Worm (Caenorhabditis elegans): ENCODE results near the gene F11G11.15.
"Not testable (repeated sequence)": the region's sequence is repeated elsewhere in the genome, so short reads cannot be mapped to it uniquely, and the experiment has no call there.

Gene F11G11.15

DNA sequence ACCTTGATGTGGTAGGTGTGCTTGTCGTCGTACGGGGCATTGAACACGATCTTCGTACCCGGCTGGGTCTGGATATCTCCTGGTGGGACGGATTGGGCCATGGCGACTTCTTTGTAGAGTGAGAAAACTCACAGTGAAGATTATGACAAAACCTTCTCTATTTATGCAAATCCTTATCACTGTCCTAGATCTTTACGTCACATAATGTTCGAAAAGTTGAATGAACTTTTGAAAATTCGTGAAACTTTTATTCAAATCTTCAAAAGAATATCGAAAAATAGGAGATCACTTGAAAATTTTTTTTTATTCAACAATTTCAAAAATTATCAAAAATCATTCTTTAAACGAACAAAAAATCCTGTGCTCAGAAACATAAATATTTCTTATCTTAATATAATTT is 17.9 kb downstream of the F11G11.15 start, which contains the start of gene msp-33:
msp-33 (minus strand) TSS at position 101 of the 400 bp plus-strand sequence.
- no peak for TF ChIP-seq unc-86 (tag; optimal IDR thresholded peaks at IDR 0.05)
- no peak for TF ChIP-seq ama-1 (optimal IDR thresholded peaks at IDR 0.05)
- no peak for TF ChIP-seq unc-3 (GFP tag; conservative IDR thresholded peaks at IDR 0.05)
- TF ChIP-seq unc-3 (tag; optimal IDR thresholded peaks at IDR 0.05): no peak
- no peak for TF ChIP-seq sox-4 (tag; optimal IDR thresholded peaks at IDR 0.05)
- TF ChIP-seq fkh-6 (tag; optimal IDR thresholded peaks at IDR 0.05): no peak
- no peak for TF ChIP-seq dmd-4 (tag; optimal IDR thresholded peaks at IDR 0.05; ENCODE audit: borderline replicate concordance)
- no peak for TF ChIP-seq ceh-30 (tag; optimal IDR thresholded peaks at IDR 0.05)

DNA sequence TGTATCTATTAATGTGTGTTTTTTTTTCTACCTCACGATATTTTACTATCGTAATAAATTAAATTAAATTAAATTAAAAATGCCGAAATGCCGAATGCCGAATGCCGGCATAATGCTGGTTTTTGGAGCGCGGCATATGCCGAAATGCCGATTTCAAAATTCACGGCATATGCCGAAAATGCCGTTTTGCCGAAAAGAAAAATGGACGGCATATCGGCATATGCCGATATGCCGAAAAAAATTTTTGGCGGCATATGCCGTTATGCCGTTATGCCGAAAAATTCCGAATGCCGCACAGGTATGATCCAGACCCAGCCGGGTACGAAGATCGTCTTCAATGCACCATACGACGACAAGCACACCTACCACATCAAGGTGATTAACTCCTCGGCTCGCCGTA is 23.9 kb downstream of the F11G11.15 start, which contains the start of gene msp-32:
msp-32 (plus strand) TSS at position 301 of the 400 bp plus-strand sequence.
- not testable (repeated sequence) for TF ChIP-seq pha-4, ceh-9, pax-1 (tag; optimal IDR thresholded peaks at IDR 0.05)

DNA sequence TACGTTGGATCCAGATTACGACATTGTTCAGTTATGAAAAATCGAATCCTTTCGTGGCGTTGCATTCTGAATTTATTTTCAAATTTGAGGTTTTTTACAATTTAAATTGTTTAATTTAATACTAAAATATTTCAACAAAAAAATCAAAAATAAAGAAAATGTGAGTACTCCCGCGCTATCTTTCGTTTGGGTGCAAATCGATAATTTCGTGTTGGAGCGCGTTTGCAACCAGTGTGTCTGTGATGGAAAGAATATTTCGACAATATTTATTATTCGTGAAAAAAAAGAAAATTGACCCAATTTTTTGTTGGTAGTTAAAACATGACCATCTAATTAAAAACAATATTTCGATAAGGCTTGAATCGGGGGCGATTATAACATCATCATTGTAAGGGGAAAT is 27.4 kb downstream of the F11G11.15 start, which contains the start of gene R05F9.9:
R05F9.9 (minus strand) TSS at position 66 of the 400 bp plus-strand sequence.
- peak; percentile 35 for TF ChIP-seq elt-2 (tag; optimal IDR thresholded peaks at IDR 0.05)
- TF ChIP-seq che-1 (tag; optimal IDR thresholded peaks at IDR 0.05): no peak
- TF ChIP-seq dve-1 (tag; optimal IDR thresholded peaks at IDR 0.05): no peak
- peak; percentile 79 for TF ChIP-seq ceh-48 (tag; optimal IDR thresholded peaks at IDR 0.05)
- no peak for TF ChIP-seq syd-9 (tag; optimal IDR thresholded peaks at IDR 0.05)
- TF ChIP-seq tbx-2 (tag; optimal IDR thresholded peaks at IDR 0.05): no peak
- TF ChIP-seq unc-3 (GFP tag; conservative IDR thresholded peaks at IDR 0.05): no peak
- TF ChIP-seq unc-3 (tag; optimal IDR thresholded peaks at IDR 0.05): no peak

DNA sequence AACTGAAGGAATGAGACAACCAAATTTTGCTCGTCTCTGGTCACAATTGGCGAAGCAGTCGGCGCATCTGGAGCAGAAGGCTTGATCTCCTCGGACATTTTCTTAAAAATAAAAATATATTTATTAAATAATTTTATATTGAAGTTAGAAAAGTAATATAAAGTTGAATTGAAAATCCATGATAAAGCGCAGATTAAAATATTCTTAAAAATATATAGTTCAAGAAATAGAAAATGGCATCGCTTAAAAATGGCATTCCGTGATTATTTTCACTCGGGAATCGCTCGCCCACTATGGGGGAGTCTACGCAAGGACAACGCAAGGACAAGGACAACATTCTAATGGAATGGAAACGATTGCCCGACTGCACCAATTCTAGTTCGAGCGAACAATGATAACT is 29.1 kb downstream of the F11G11.15 start, which contains the start of gene sgt-1:
sgt-1 (minus strand) TSS at position 101 of the 400 bp plus-strand sequence.
- TF ChIP-seq sox-4 (tag; optimal IDR thresholded peaks at IDR 0.05); K02D7.2 (tag; optimal IDR thresholded peaks at IDR 0.05); fkh-10 (GFP tag; optimal IDR thresholded peaks at IDR 0.05): not testable (repeated sequence)

DNA sequence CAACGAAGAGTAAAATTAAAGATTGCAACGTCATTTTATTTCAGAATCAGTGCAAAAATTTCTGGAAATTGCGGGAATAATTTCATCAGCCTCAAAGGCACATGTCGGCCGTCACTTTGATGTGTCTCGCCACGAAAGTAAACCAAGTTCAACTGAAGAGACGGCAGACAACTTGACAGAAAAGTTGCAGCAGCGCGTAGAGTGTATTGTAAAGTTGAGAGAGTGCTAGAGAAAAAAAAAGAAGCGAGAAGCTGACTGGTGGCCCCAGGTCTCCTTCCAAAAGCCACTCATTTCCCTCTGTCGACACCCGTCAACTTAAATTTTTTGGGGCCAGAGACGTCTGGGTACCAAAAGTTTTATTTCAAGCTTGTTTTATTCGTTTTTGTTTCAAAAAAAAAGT is 29.6 kb downstream of the F11G11.15 start:
- TF ChIP-seq K02D7.2 (tag; optimal IDR thresholded peaks at IDR 0.05): no peak
- TF ChIP-seq nhr-232 (tag; optimal IDR thresholded peaks at IDR 0.05): no peak
- TF ChIP-seq eyg-1 (tag; optimal IDR thresholded peaks at IDR 0.05): no peak
- TF ChIP-seq tbx-2 (tag; optimal IDR thresholded peaks at IDR 0.05): peak; percentile 34
- no peak for TF ChIP-seq pha-4 (tag; optimal IDR thresholded peaks at IDR 0.05)
- TF ChIP-seq pax-1 (tag; optimal IDR thresholded peaks at IDR 0.05): no peak
- no peak for TF ChIP-seq lin-11 (tag; optimal IDR thresholded peaks at IDR 0.05)
- TF ChIP-seq unc-55 (GFP tag; optimal IDR thresholded peaks at IDR 0.05): peak; percentile 98
- TF ChIP-seq syd-9 (tag; optimal IDR thresholded peaks at IDR 0.05): no peak
- peak; percentile 44 for TF ChIP-seq dve-1 (tag; optimal IDR thresholded peaks at IDR 0.05)
- no peak for TF ChIP-seq ceh-2 (tag; optimal IDR thresholded peaks at IDR 0.05)
- no peak for TF ChIP-seq F13H6.1 (tag; optimal IDR thresholded peaks at IDR 0.05)
- TF ChIP-seq unc-86 (tag; optimal IDR thresholded peaks at IDR 0.05): no peak
- TF ChIP-seq mec-3 (tag; optimal IDR thresholded peaks at IDR 0.05; ENCODE audit: borderline replicate concordance): no peak
- TF ChIP-seq unc-42 (tag; optimal IDR thresholded peaks at IDR 0.05): peak; percentile 86
- peak; percentile 47 for TF ChIP-seq ceh-30 (tag; optimal IDR thresholded peaks at IDR 0.05)
- TF ChIP-seq ref-2 (tag; optimal IDR thresholded peaks at IDR 0.05): no peak
- TF ChIP-seq elt-2 (tag; optimal IDR thresholded peaks at IDR 0.05): peak; percentile 7
- no peak for TF ChIP-seq madf-2 (tag; optimal IDR thresholded peaks at IDR 0.05)
- no peak for TF ChIP-seq hlh-15 (tag; optimal IDR thresholded peaks at IDR 0.05)
- no peak for TF ChIP-seq T23F11.4 (GFP tag; optimal IDR thresholded peaks at IDR 0.05)
- TF ChIP-seq pqm-1 (tag; optimal IDR thresholded peaks at IDR 0.05): no peak
- peak; percentile 1 for TF ChIP-seq ets-4 (tag; optimal IDR thresholded peaks at IDR 0.05)
- TF ChIP-seq sox-2 (GFP tag; IDR thresholded peaks at IDR 0.05): no peak
- no peak for TF ChIP-seq ceh-24 (tag; optimal IDR thresholded peaks at IDR 0.05)
- no peak for TF ChIP-seq ceh-48 (tag; optimal IDR thresholded peaks at IDR 0.05)
- TF ChIP-seq rnt-1 (tag; optimal IDR thresholded peaks at IDR 0.05): peak; percentile 70
- no peak for TF ChIP-seq lim-6 (tag; optimal IDR thresholded peaks at IDR 0.05)
- TF ChIP-seq zip-5 (tag; optimal IDR thresholded peaks at IDR 0.05): no peak
- peak; percentile 56 for TF ChIP-seq hlh-30 (tag; optimal IDR thresholded peaks at IDR 0.05; ENCODE audit: insufficient read depth)
- no peak for TF ChIP-seq pha-2 (tag; optimal IDR thresholded peaks at IDR 0.05)
- no peak for TF ChIP-seq ceh-22 (tag; optimal IDR thresholded peaks at IDR 0.05)
- no peak for TF ChIP-seq ama-1 (optimal IDR thresholded peaks at IDR 0.05)
- no peak for TF ChIP-seq ceh-34 (tag; optimal IDR thresholded peaks at IDR 0.05)
- TF ChIP-seq pag-3 (tag; optimal IDR thresholded peaks at IDR 0.05; ENCODE audit: borderline replicate concordance): no peak
- TF ChIP-seq npax-4 (tag; optimal IDR thresholded peaks at IDR 0.05): no peak
